Worm (Caenorhabditis elegans) whole organism, mixed stage, embryonic: ENCODE data around the gene trpp-3.

ENCODE experiments used
- M03D4.4 ChIP-seq: sonication (generic microtip); optimal IDR thresholded peaks from 2 replicates; lab custom pipeline; 2017; ENCODE audit warnings: mild to moderate bottlenecking, missing genetic modification characterization, missing compliant biosample characterization
- bed-3 ChIP-seq: fragments of 200-800 bp; sonication (Bioruptor generic); optimal IDR thresholded peaks from 3 replicates; lab custom pipeline; 2018; ENCODE audit warnings: mild to moderate bottlenecking, missing genetic modification characterization, moderate library complexity, missing compliant biosample characterization
- blmp-1 ChIP-seq: fragments of 150-350 bp; optimal IDR thresholded peaks from 2 replicates; lab custom pipeline; 2014; ENCODE audit warnings: missing biosample characterization, missing genetic modification characterization
- ceh-39 ChIP-seq: fragments of 150-350 bp; optimal IDR thresholded peaks from 2 replicates; lab custom pipeline; 2014; ENCODE audit warnings: missing biosample characterization, missing genetic modification characterization
- ceh-43 ChIP-seq: fragments of 200-800 bp; sonication (Bioruptor generic); optimal IDR thresholded peaks from 2 replicates; lab custom pipeline; 2018; ENCODE audit warnings: mild to moderate bottlenecking, missing genetic modification characterization, moderate library complexity, missing compliant biosample characterization
- ceh-83 ChIP-seq: fragments of 200-800 bp; sonication (Bioruptor generic); optimal IDR thresholded peaks from 2 replicates; lab custom pipeline; 2018; ENCODE audit warnings: mild to moderate bottlenecking, missing genetic modification characterization, missing compliant biosample characterization
- ces-1 ChIP-seq: fragments of 150-350 bp; optimal IDR thresholded peaks from 2 replicates; lab custom pipeline; 2014; ENCODE audit warnings: missing biosample characterization, missing genetic modification reagents, missing genetic modification characterization
- cnd-1 ChIP-seq: fragments of 200-800 bp; sonication (Bioruptor generic); optimal IDR thresholded peaks from 2 replicates; lab custom pipeline; 2018; ENCODE audit warnings: mild to moderate bottlenecking, missing genetic modification characterization, missing compliant biosample characterization
- drap-1 ChIP-seq: fragments of 200-800 bp; sonication (Bioruptor generic); optimal IDR thresholded peaks from 3 replicates; lab custom pipeline; 2018; ENCODE audit warnings: mild to moderate bottlenecking, missing genetic modification characterization, missing compliant biosample characterization
- elt-1 ChIP-seq: sonication (generic microtip); optimal IDR thresholded peaks from 2 replicates; lab custom pipeline; 2017; ENCODE audit warnings: missing genetic modification characterization, mild to moderate bottlenecking, missing compliant biosample characterization, antibody characterized with exemption, moderate library complexity, borderline replicate concordance; ENCODE audit not compliant: insufficient read depth
- elt-3 ChIP-seq: fragments of 150-350 bp; optimal IDR thresholded peaks from 2 replicates; lab custom pipeline; 2014; ENCODE audit warnings: missing biosample characterization, missing genetic modification characterization
- flh-1 ChIP-seq: fragments of 200-800 bp; sonication (Bioruptor generic); optimal IDR thresholded peaks from 2 replicates; lab custom pipeline; 2018; ENCODE audit warnings: mild to moderate bottlenecking, missing genetic modification characterization, moderate library complexity, missing compliant biosample characterization
- ham-2 ChIP-seq: fragments of 200-800 bp; sonication (Bioruptor generic); optimal IDR thresholded peaks from 2 replicates; lab custom pipeline; 2018; ENCODE audit warnings: mild to moderate bottlenecking, missing genetic modification characterization, missing compliant biosample characterization
- hlh-1 ChIP-seq: fragments of 150-350 bp; optimal IDR thresholded peaks from 2 replicates; lab custom pipeline; 2014; ENCODE audit warnings: missing biosample characterization, missing genetic modification reagents, missing genetic modification characterization
- lin-13 ChIP-seq: fragments of 150-350 bp; optimal IDR thresholded peaks from 2 replicates; lab custom pipeline; 2014; ENCODE audit warnings: missing biosample characterization, missing genetic modification characterization
- lin-32 ChIP-seq: fragments of 200-800 bp; sonication (Bioruptor generic); optimal IDR thresholded peaks from 2 replicates; lab custom pipeline; 2018; ENCODE audit warnings: mild to moderate bottlenecking, missing genetic modification characterization, missing compliant biosample characterization
- lsy-2 ChIP-seq: fragments of 150-350 bp; optimal IDR thresholded peaks from 2 replicates; lab custom pipeline; 2014; ENCODE audit warnings: missing biosample characterization, missing genetic modification characterization
- mab-5 ChIP-seq: fragments of 150-350 bp; optimal IDR thresholded peaks from 2 replicates; lab custom pipeline; 2014; ENCODE audit warnings: missing biosample characterization, missing genetic modification characterization
- mep-1 ChIP-seq: fragments of 150-350 bp; optimal IDR thresholded peaks from 2 replicates; lab custom pipeline; 2017; ENCODE audit warnings: missing biosample characterization, missing genetic modification reagents, missing genetic modification characterization, inconsistent platforms
- mls-2 ChIP-seq: sonication (generic microtip); optimal IDR thresholded peaks from 2 replicates; lab custom pipeline; 2016; ENCODE audit warnings: mild to moderate bottlenecking, missing genetic modification characterization, moderate library complexity, missing compliant biosample characterization
- nhr-12 ChIP-seq: fragments of 150-350 bp; optimal IDR thresholded peaks from 2 replicates; lab custom pipeline; 2014; ENCODE audit warnings: missing biosample characterization, missing genetic modification characterization
- nhr-2 ChIP-seq: fragments of 150-350 bp; optimal IDR thresholded peaks from 2 replicates; lab custom pipeline; 2014; ENCODE audit warnings: missing biosample characterization, missing genetic modification characterization
- nhr-237 ChIP-seq: fragments of 150-350 bp; optimal IDR thresholded peaks from 2 replicates; lab custom pipeline; 2014; ENCODE audit warnings: missing biosample characterization, missing genetic modification characterization
- nhr-28 ChIP-seq: fragments of 150-350 bp; optimal IDR thresholded peaks from 2 replicates; lab custom pipeline; 2014; ENCODE audit warnings: missing biosample characterization, missing genetic modification characterization
- nhr-76 ChIP-seq: sonication (generic microtip); optimal IDR thresholded peaks from 2 replicates; lab custom pipeline; 2017; ENCODE audit warnings: missing biosample characterization, missing genetic modification characterization
- pha-4 ChIP-seq: fragments of 150-350 bp; optimal IDR thresholded peaks from 2 replicates; lab custom pipeline; 2018; ENCODE audit warnings: missing biosample characterization, missing genetic modification reagents, missing genetic modification characterization
- sem-2 ChIP-seq: fragments of 200-800 bp; sonication (Bioruptor generic); optimal IDR thresholded peaks from 2 replicates; lab custom pipeline; 2018; ENCODE audit warnings: mild to moderate bottlenecking, missing genetic modification characterization, missing compliant biosample characterization
- snpc-4 ChIP-seq: fragments of 150-350 bp; optimal IDR thresholded peaks from 2 replicates; lab custom pipeline; 2014; ENCODE audit warnings: missing biosample characterization, missing genetic modification characterization
- sptf-1 ChIP-seq: sonication (generic microtip); optimal IDR thresholded peaks from 2 replicates; lab custom pipeline; 2017; ENCODE audit warnings: mild to moderate bottlenecking, missing genetic modification characterization, moderate library complexity, missing compliant biosample characterization
- tbx-8 ChIP-seq: fragments of 200-800 bp; sonication (Bioruptor generic); optimal IDR thresholded peaks from 2 replicates; lab custom pipeline; 2018; ENCODE audit warnings: mild to moderate bottlenecking, missing genetic modification characterization, moderate library complexity, missing compliant biosample characterization
- unc-120 ChIP-seq: sonication (generic microtip); optimal IDR thresholded peaks from 2 replicates; lab custom pipeline; 2017; ENCODE audit warnings: missing genetic modification characterization, missing compliant biosample characterization; ENCODE audit not compliant: poor library complexity, severe bottlenecking
- unc-39 ChIP-seq: fragments of 150-350 bp; optimal IDR thresholded peaks from 2 replicates; lab custom pipeline; 2014; ENCODE audit warnings: missing biosample characterization, missing genetic modification characterization
- unc-62 ChIP-seq: fragments of 150-350 bp; optimal IDR thresholded peaks from 2 replicates; lab custom pipeline; 2014; ENCODE audit warnings: missing biosample characterization, missing genetic modification reagents, missing genetic modification characterization
- zip-8 ChIP-seq: fragments of 150-350 bp; optimal IDR thresholded peaks from 2 replicates; lab custom pipeline; 2014; ENCODE audit warnings: missing biosample characterization, missing genetic modification characterization
- ztf-11 ChIP-seq: fragments of 150-350 bp; optimal IDR thresholded peaks from 2 replicates; lab custom pipeline; 2014; ENCODE audit warnings: missing biosample characterization, missing genetic modification characterization

trpp-3 gene

DNA sequence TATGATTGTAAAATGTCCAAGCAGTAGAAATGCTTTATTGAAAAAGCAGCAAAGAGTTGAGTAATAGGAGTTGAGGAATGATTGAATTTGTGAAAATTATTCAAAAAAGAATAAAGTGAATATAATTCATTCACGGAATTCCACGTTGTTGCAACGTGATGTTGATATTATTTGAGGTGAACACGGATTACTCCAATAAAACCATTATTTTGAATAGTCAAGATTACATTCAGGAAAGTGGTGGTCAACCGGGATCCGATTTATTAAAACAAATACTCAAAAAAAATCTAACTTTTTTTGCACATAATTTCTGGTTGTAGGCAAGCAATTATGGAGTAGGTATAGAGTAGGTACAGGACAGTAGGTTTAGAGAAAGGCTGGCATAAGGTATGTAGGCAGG lies 40.0 kb upstream of the trpp-3 start, which contains the start of gene bre-3:
Gene bre-3, minus strand, starts transcription at position 101 of the 400 bp plus-strand sequence.
- no peak for TF ChIP-seq nhr-76 (tag; lab: Kevin White, UChicago)
- no peak for TF ChIP-seq ham-2 (GFP tag; lab: Kevin White, UChicago)
- no peak for TF ChIP-seq lin-13
- TF ChIP-seq unc-120 (tag; lab: Kevin White, UChicago): no peak
- TF ChIP-seq pha-4 (tag; lab: Kevin White, UChicago): no peak
- no peak for TF ChIP-seq zip-8
- TF ChIP-seq nhr-2: no peak
- TF ChIP-seq, all 35 proteins: peak for 0

- TF ChIP-seq nhr-76 (tag; lab: Kevin White, UChicago) (no peak), snpc-4 (tag; lab: Kevin White, UChicago) (no peak), mep-1 (tag; lab: Kevin White, UChicago) (no peak), unc-39 (tag; lab: Kevin White, UChicago) (no peak), elt-3 (tag; lab: Kevin White, UChicago) (no peak), zip-8 (no peak), sem-2 (no peak), nhr-237 (no peak), ces-1 (no peak), lin-13 (no peak), ceh-43 (no peak), blmp-1 (tag; lab: Kevin White, UChicago) (no peak), drap-1 (GFP tag; lab: Kevin White, UChicago) (no peak), pha-4 (tag; lab: Kevin White, UChicago) (no peak)
These were observed 37.9 kb upstream of the trpp-3 start for ce11 chrIII:9487454-9487853.

ce11 chrIII:9488027-9488426 lies 37.3 kb upstream of the trpp-3 start:
- TF ChIP-seq lin-32 (GFP tag; lab: Kevin White, UChicago) (no peak), mab-5 (no peak), M03D4.4 (tag; lab: Kevin White, UChicago) (no peak), ceh-83 (no peak), blmp-1 (tag; lab: Kevin White, UChicago) (no peak), lin-13 (no peak), sptf-1 (no peak), ceh-43 (no peak)

ce11 chrIII:9488431-9488830 lies 36.9 kb upstream of the trpp-3 start, which contains the start of gene nlp-36:
Gene nlp-36, plus strand, starts transcription at chrIII:9488731.
- TF ChIP-seq flh-1 (no peak), mep-1 (tag; lab: Kevin White, UChicago) (no peak), blmp-1 (tag; lab: Kevin White, UChicago) (no peak), lsy-2 (tag; lab: Kevin White, UChicago) (no peak), tbx-8 (no peak), nhr-28 (tag; lab: Kevin White, UChicago) (no peak), lin-13 (no peak), lin-32 (GFP tag; lab: Kevin White, UChicago) (no peak), elt-1 (no peak), cnd-1 (tag; lab: Kevin White, UChicago) (no peak), snpc-4 (tag; lab: Kevin White, UChicago) (no peak), M03D4.4 (tag; lab: Kevin White, UChicago) (no peak), nhr-237 (no peak), ceh-83 (no peak), hlh-1 (tag; lab: Kevin White, UChicago) (no peak), unc-120 (tag; lab: Kevin White, UChicago) (no peak), ceh-39 (tag; lab: Kevin White, UChicago) (no peak), sem-2 (no peak), ztf-11 (tag; lab: Kevin White, UChicago) (no peak)

DNA sequence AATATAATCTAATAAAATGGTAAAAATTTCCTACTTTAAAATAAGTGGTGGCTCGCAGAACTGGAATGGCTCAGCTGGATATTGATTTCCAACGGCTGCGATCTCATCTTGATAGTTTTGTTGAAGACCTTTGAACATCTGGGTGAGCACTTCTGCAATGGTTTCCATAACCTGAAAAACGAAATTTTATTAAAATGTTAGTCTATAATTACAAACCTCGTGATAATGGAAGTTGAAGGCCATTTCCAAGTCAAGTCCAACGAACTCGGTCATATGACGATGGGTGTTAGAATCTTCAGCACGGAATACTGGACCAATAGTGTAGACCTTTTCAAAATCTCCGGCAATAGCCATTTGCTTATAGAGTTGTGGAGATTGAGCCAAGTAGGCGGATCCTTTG lies 35.6 kb upstream of the trpp-3 start:
- TF ChIP-seq ceh-39 (tag; lab: Kevin White, UChicago): no peak
- TF ChIP-seq elt-1: no peak
- TF ChIP-seq hlh-1 (tag; lab: Kevin White, UChicago): no peak
- TF ChIP-seq flh-1: no peak
- no peak for TF ChIP-seq ceh-83
- no peak for TF ChIP-seq ces-1
- TF ChIP-seq lin-32 (GFP tag; lab: Kevin White, UChicago): no peak
- no peak for TF ChIP-seq zip-8
- TF ChIP-seq bed-3 (GFP tag; lab: Kevin White, UChicago): no peak
- TF ChIP-seq snpc-4 (tag; lab: Kevin White, UChicago): no peak
- no peak for TF ChIP-seq mls-2 (tag; lab: Kevin White, UChicago)
- no peak for TF ChIP-seq unc-62 (GFP tag; lab: Kevin White, UChicago)
- TF ChIP-seq blmp-1 (tag; lab: Kevin White, UChicago): no peak
- TF ChIP-seq nhr-12 (tag; lab: Kevin White, UChicago): no peak
- TF ChIP-seq unc-120 (tag; lab: Kevin White, UChicago): no peak
